Worm (Caenorhabditis elegans): ENCODE measurements around the gene srw-33.

ce11 chrV:15436133-15436532 is 15.2 kb downstream of the srw-33 start:
- TF ChIP-seq unc-86 (tag; optimal IDR thresholded peaks at IDR 0.05) (no peak), hlh-6 (tag; optimal IDR thresholded peaks at IDR 0.05) (no peak), ceh-30 (tag; optimal IDR thresholded peaks at IDR 0.05) (no peak), hlh-30 (tag; optimal IDR thresholded peaks at IDR 0.05; ENCODE audit: insufficient read depth) (no peak), pat-9 (tag; optimal IDR thresholded peaks at IDR 0.05) (no peak)

Data from whole organism, late embryonic.